Worm (Caenorhabditis elegans) whole organism, young adult: ENCODE results near the gene rsp-1.

ENCODE experiments used
- B0035.1 ChIP-seq: sonication (generic microtip); optimal IDR thresholded peaks from 2 replicates; lab custom pipeline; 2016; ENCODE audit warnings: missing genetic modification characterization, mild to moderate bottlenecking, missing compliant biosample characterization, missing genotype, missing genetic modification reagents
- B0336.3 ChIP-seq: fragments of 200-800 bp; sonication (Bioruptor generic); IDR thresholded peaks from 2 replicates; pipeline ENCODE4 v1.3.6; 2022; ENCODE audit warnings: missing genetic modification characterization, missing compliant biosample characterization
- C06A6.2 ChIP-seq: fragments of 200-800 bp; sonication (Bioruptor generic); conservative IDR thresholded peaks from 2 replicates; pipeline ENCODE4 v1.3.6; 2022; ENCODE audit warnings: missing genetic modification characterization, missing compliant biosample characterization
- C17E4.6 ChIP-seq: fragments of 200-800 bp; sonication (Bioruptor generic); IDR thresholded peaks from 2 replicates; pipeline ENCODE4 v1.3.6; 2022; ENCODE audit warnings: missing genetic modification reagents, missing genetic modification characterization, missing compliant biosample characterization
- D2030.7 ChIP-seq: fragments of 200-800 bp; sonication (Bioruptor generic); IDR thresholded peaks from 2 replicates; pipeline ENCODE4 v1.3.6; 2022; ENCODE audit warnings: missing genetic modification reagents, missing genetic modification characterization, missing compliant biosample characterization
- F22D6.2 ChIP-seq: sonication (generic microtip); optimal IDR thresholded peaks from 2 replicates; lab custom pipeline; 2016; ENCODE audit warnings: mild to moderate bottlenecking, missing genetic modification characterization, missing compliant biosample characterization
- F49E8.2 ChIP-seq: sonication (generic microtip); optimal IDR thresholded peaks from 3 replicates; lab custom pipeline; 2017; ENCODE audit warnings: missing genetic modification characterization, mild to moderate bottlenecking, missing compliant biosample characterization, antibody characterized with exemption, moderate library complexity; ENCODE audit not compliant: insufficient read depth
- F52B5.7 ChIP-seq: sonication (generic microtip); optimal IDR thresholded peaks from 2 replicates; lab custom pipeline; 2016; ENCODE audit warnings: mild to moderate bottlenecking, missing genetic modification characterization, missing compliant biosample characterization
- F55B11.4 ChIP-seq: sonication (generic microtip); optimal IDR thresholded peaks from 2 replicates; lab custom pipeline; 2016; ENCODE audit warnings: missing compliant biosample characterization, missing genetic modification characterization, borderline replicate concordance; ENCODE audit not compliant: insufficient read depth
- K11D2.4 ChIP-seq: fragments of 200-800 bp; sonication (Bioruptor generic); IDR thresholded peaks from 2 replicates; pipeline ENCODE4 v1.3.6; 2022; ENCODE audit warnings: missing genetic modification reagents, missing genetic modification characterization, missing compliant biosample characterization
- Y53F4B.3 ChIP-seq: fragments of 200-800 bp; sonication (Bioruptor generic); IDR thresholded peaks from 2 replicates; pipeline ENCODE4 v1.3.6; 2022; ENCODE audit warnings: missing genetic modification reagents, missing genetic modification characterization, missing compliant biosample characterization
- Y53G8AR.9 ChIP-seq: fragments of 200-800 bp; sonication (Bioruptor generic); conservative IDR thresholded peaks from 2 replicates; pipeline ENCODE4 v1.3.6; 2022; ENCODE audit warnings: missing genetic modification reagents, missing genetic modification characterization, missing compliant biosample characterization
- Y79H2A.3 ChIP-seq: fragments of 200-800 bp; sonication (Bioruptor generic); conservative IDR thresholded peaks from 2 replicates; pipeline ENCODE4 v1.3.6; 2022; ENCODE audit warnings: missing genetic modification reagents, missing genetic modification characterization, missing compliant biosample characterization
- Y95B8A.8 ChIP-seq: fragments of 200-800 bp; sonication (Bioruptor generic); IDR thresholded peaks from 2 replicates; pipeline ENCODE4 v1.3.6; 2022; ENCODE audit warnings: missing genetic modification reagents, missing genetic modification characterization, missing compliant biosample characterization
- ZK185.1 ChIP-seq: sonication (generic microtip); optimal IDR thresholded peaks from 2 replicates; lab custom pipeline; 2016; ENCODE audit warnings: mild to moderate bottlenecking, missing genetic modification characterization, missing compliant biosample characterization; ENCODE audit not compliant: poor library complexity, severe bottlenecking
- akir-1 ChIP-seq: fragments of 200-800 bp; sonication (Bioruptor generic); optimal IDR thresholded peaks from 2 replicates; lab custom pipeline; 2018; ENCODE audit warnings: mild to moderate bottlenecking, missing genetic modification characterization, moderate library complexity, missing compliant biosample characterization
- ama-1 ChIP-seq, 3 experiments: fragments of 150-350 bp in 1 of 3; sonication (generic microtip) in 2 of 3; optimal IDR thresholded peaks; 2 replicates each; lab custom pipeline; 2014 to 2018; ENCODE audit warnings: missing biosample characterization in 2 of 3, missing genetic modification characterization in 2 of 3, missing genetic modification reagents in 2 of 3
- attf-5 ChIP-seq: fragments of 200-800 bp; sonication (Bioruptor generic); optimal IDR thresholded peaks from 2 replicates; lab custom pipeline; 2018; ENCODE audit warnings: mild to moderate bottlenecking, missing genetic modification characterization, missing compliant biosample characterization
- cebp-1 ChIP-seq, 2 experiments: fragments of 200-800 bp in 1 of 2; sonication (Bioruptor generic) in 1 of 2; sonication (generic microtip) in 1 of 2; IDR thresholded peaks in 1 of 2; optimal IDR thresholded peaks in 1 of 2; 2 replicates each; pipeline versions ENCODE4 v1.3.6 to Lab custom; 2017 to 2022; ENCODE audit warnings: missing compliant biosample characterization in 2 of 2, missing genetic modification characterization in 2 of 2, mild to moderate bottlenecking in 1 of 2, missing genetic modification reagents in 1 of 2, moderate library complexity in 1 of 2
- ceh-27 ChIP-seq: fragments of 200-800 bp; sonication (Bioruptor generic); optimal IDR thresholded peaks from 2 replicates; lab custom pipeline; 2018; ENCODE audit warnings: mild to moderate bottlenecking, missing genetic modification characterization, moderate library complexity, missing compliant biosample characterization
- ceh-79 ChIP-seq: sonication (generic microtip); optimal IDR thresholded peaks from 2 replicates; lab custom pipeline; 2017; ENCODE audit warnings: mild to moderate bottlenecking, missing genetic modification characterization, missing compliant biosample characterization
- dpl-1 ChIP-seq: fragments of 150-350 bp; optimal IDR thresholded peaks from 2 replicates; lab custom pipeline; 2014; ENCODE audit warnings: missing biosample characterization, missing genetic modification reagents, missing genetic modification characterization
- egrh-3 ChIP-seq: fragments of 200-800 bp; sonication (Bioruptor generic); IDR thresholded peaks from 2 replicates; pipeline ENCODE4 v1.3.6; 2022; ENCODE audit warnings: missing genetic modification reagents, missing genetic modification characterization, missing compliant biosample characterization
- ets-4 ChIP-seq: fragments of 200-800 bp; sonication (Bioruptor generic); optimal IDR thresholded peaks from 2 replicates; lab custom pipeline; 2018; ENCODE audit warnings: mild to moderate bottlenecking, missing genetic modification characterization, missing compliant biosample characterization
- hlh-12 ChIP-seq: sonication (generic microtip); optimal IDR thresholded peaks from 2 replicates; lab custom pipeline; 2016; ENCODE audit warnings: missing genetic modification characterization, missing compliant biosample characterization
- hlh-26 ChIP-seq: fragments of 200-800 bp; sonication (Bioruptor generic); conservative IDR thresholded peaks from 2 replicates; pipeline ENCODE4 v1.3.6; 2022; ENCODE audit warnings: missing genetic modification reagents, missing genetic modification characterization, missing compliant biosample characterization
- hmg-1.2 ChIP-seq: fragments of 200-800 bp; sonication (Bioruptor generic); IDR thresholded peaks from 2 replicates; pipeline ENCODE4 v1.3.6; 2022; ENCODE audit warnings: missing genetic modification reagents, missing genetic modification characterization, missing compliant biosample characterization
- hsf-1 ChIP-seq: fragments of 200-800 bp; sonication (Bioruptor generic); IDR thresholded peaks from 2 replicates; pipeline ENCODE4 v1.3.6; 2022; ENCODE audit warnings: missing genetic modification reagents, missing genetic modification characterization, missing compliant biosample characterization
- let-526 ChIP-seq: fragments of 200-800 bp; sonication (Bioruptor generic); IDR thresholded peaks from 2 replicates; pipeline ENCODE4 v1.3.6; 2022; ENCODE audit warnings: missing genetic modification reagents, missing genetic modification characterization, missing compliant biosample characterization
- lin-26 ChIP-seq: fragments of 200-800 bp; sonication (Bioruptor generic); IDR thresholded peaks from 2 replicates; pipeline ENCODE4 v1.3.6; 2022; ENCODE audit warnings: missing genetic modification reagents, missing genetic modification characterization, missing compliant biosample characterization
- lin-40 ChIP-seq: sonication (generic microtip); optimal IDR thresholded peaks from 2 replicates; lab custom pipeline; 2016; ENCODE audit warnings: missing genetic modification characterization, mild to moderate bottlenecking, missing compliant biosample characterization, missing genotype, missing genetic modification reagents
- lir-1 ChIP-seq: fragments of 200-800 bp; sonication (Bioruptor generic); conservative IDR thresholded peaks from 2 replicates; pipeline ENCODE4 v1.3.6; 2022; ENCODE audit warnings: missing genetic modification reagents, missing genetic modification characterization, missing compliant biosample characterization
- lsy-27 ChIP-seq: sonication (generic microtip); optimal IDR thresholded peaks from 2 replicates; lab custom pipeline; 2017; ENCODE audit warnings: missing genetic modification characterization, mild to moderate bottlenecking, missing compliant biosample characterization, antibody characterized with exemption, missing genotype, borderline replicate concordance; ENCODE audit not compliant: insufficient read depth
- madf-6 ChIP-seq: fragments of 200-800 bp; sonication (Bioruptor generic); IDR thresholded peaks from 2 replicates; pipeline ENCODE4 v1.3.6; 2022; ENCODE audit warnings: missing genetic modification reagents, missing genetic modification characterization, missing compliant biosample characterization
- mcd-1 ChIP-seq: fragments of 200-800 bp; sonication (Bioruptor generic); IDR thresholded peaks from 2 replicates; pipeline ENCODE4 v1.3.6; 2022; ENCODE audit warnings: missing genetic modification reagents, missing genetic modification characterization, missing compliant biosample characterization
- nhr-120 ChIP-seq: fragments of 200-800 bp; sonication (Bioruptor generic); IDR thresholded peaks from 2 replicates; pipeline ENCODE4 v1.3.6; 2022; ENCODE audit warnings: missing genetic modification characterization, missing compliant biosample characterization
- nhr-90 ChIP-seq: sonication (generic microtip); optimal IDR thresholded peaks from 2 replicates; lab custom pipeline; 2016; ENCODE audit warnings: missing genotype, mild to moderate bottlenecking, missing genetic modification characterization, missing compliant biosample characterization
- sea-2 ChIP-seq: fragments of 200-800 bp; sonication (Bioruptor generic); IDR thresholded peaks from 2 replicates; pipeline ENCODE4 v1.3.6; 2022; ENCODE audit warnings: missing genetic modification characterization, missing compliant biosample characterization
- snpc-1.3 ChIP-seq: sonication (generic microtip); optimal IDR thresholded peaks from 2 replicates; lab custom pipeline; 2017; ENCODE audit warnings: missing genetic modification characterization, mild to moderate bottlenecking, missing compliant biosample characterization, antibody characterized with exemption, moderate library complexity, missing genotype, missing genetic modification reagents; ENCODE audit not compliant: insufficient read depth
- snpc-3.4 ChIP-seq: sonication (generic microtip); optimal IDR thresholded peaks from 2 replicates; lab custom pipeline; 2017; ENCODE audit warnings: missing genetic modification characterization, mild to moderate bottlenecking, missing compliant biosample characterization, antibody characterized with exemption, moderate library complexity, missing genotype, missing genetic modification reagents
- snpc-4 ChIP-seq, 5 experiments: fragments of 150-350 bp in 1 of 5; sonication (generic microtip) in 4 of 5; optimal IDR thresholded peaks; 2 replicates each; lab custom pipeline; 2014 to 2018; ENCODE audit warnings: missing genetic modification characterization in 5 of 5, missing biosample characterization in 3 of 5, antibody characterized with exemption in 2 of 5, mild to moderate bottlenecking in 2 of 5, missing compliant biosample characterization in 2 of 5, missing genotype in 2 of 5, moderate library complexity in 2 of 5, missing genetic modification reagents in 1 of 5
- somi-1 ChIP-seq: fragments of 200-800 bp; sonication (Bioruptor generic); optimal IDR thresholded peaks from 2 replicates; lab custom pipeline; 2018; ENCODE audit warnings: mild to moderate bottlenecking, missing genetic modification characterization, missing compliant biosample characterization
- unc-130 ChIP-seq: sonication (generic microtip); optimal IDR thresholded peaks from 2 replicates; lab custom pipeline; 2016; ENCODE audit warnings: missing genetic modification reagents, missing genetic modification characterization, missing compliant biosample characterization
- xnd-1 ChIP-seq: sonication (generic microtip); optimal IDR thresholded peaks from 2 replicates; lab custom pipeline; 2016; ENCODE audit warnings: missing genotype, missing genetic modification reagents, missing genetic modification characterization, missing compliant biosample characterization
- zfh-2 ChIP-seq: fragments of 200-800 bp; sonication (Bioruptor generic); conservative IDR thresholded peaks from 2 replicates; pipeline ENCODE4 v1.3.6; 2022; ENCODE audit warnings: missing genetic modification reagents, missing genetic modification characterization, missing compliant biosample characterization

rsp-1 gene

ce11 chrII:11453025-11453424 lies at the start of gene rsp-1:
Gene rsp-1 (plus strand): TSS chrII:11453362.
- TF ChIP-seq hsf-1 (GFP tag; lab: Robert Waterston, UW) (peak; percentile 12; the same call in 1 of the 2 replicates), zfh-2 (GFP tag; lab: Robert Waterston, UW) (peak; percentile 74), Y53F4B.3 (GFP tag; lab: Robert Waterston, UW) (no peak), cebp-1 (GFP tag; IDR thresholded peaks at IDR 0.05; lab: Robert Waterston, UW) (peak; percentile 52), cebp-1 (tag; optimal IDR thresholded peaks at IDR 0.05; lab: Kevin White, UChicago) (peak; percentile 89), nhr-120 (GFP tag; lab: Robert Waterston, UW) (no peak), B0035.1 (peak; percentile 14), snpc-1.3 (tag; lab: Kevin White, UChicago) (peak; percentile 72), attf-5 (GFP tag; lab: Kevin White, UChicago) (peak; percentile 98), hlh-12 (no peak), madf-6 (GFP tag; lab: Robert Waterston, UW) (peak; percentile 84), ets-4 (GFP tag; lab: Kevin White, UChicago) (peak; percentile 40), ceh-27 (GFP tag; lab: Kevin White, UChicago) (peak; percentile 85), ama-1 (optimal IDR thresholded peaks at IDR 0.05; lab: Kevin White, UChicago) (no peak), ama-1 (GFP tag; optimal IDR thresholded peaks at IDR 0.05; lab: Kevin White, UChicago) (no peak), hmg-1.2 (GFP tag; lab: Robert Waterston, UW) (peak; percentile 61), F55B11.4 (tag; lab: Kevin White, UChicago) (no peak), xnd-1 (peak; percentile 46), snpc-3.4 (tag; lab: Kevin White, UChicago) (peak; percentile 81), F22D6.2 (peak; percentile 27), K11D2.4 (peak; percentile 88), let-526 (GFP tag; lab: Robert Waterston, UW) (peak; percentile 79), Y79H2A.3 (GFP tag; lab: Robert Waterston, UW) (no peak), egrh-3 (GFP tag; lab: Robert Waterston, UW) (no peak), lin-26 (GFP tag; lab: Robert Waterston, UW) (no peak), somi-1 (peak; percentile 21), snpc-4 (GFP tag; optimal IDR thresholded peaks at IDR 0.05; lab: Kevin White, UChicago) (no peak), snpc-4 (tag; optimal IDR thresholded peaks at IDR 0.05; lab: Kevin White, UChicago) (peak; percentile 73 to 82 (median 80)), unc-130 (no peak), F49E8.2 (tag; lab: Kevin White, UChicago) (peak; percentile 53), sea-2 (GFP tag; lab: Robert Waterston, UW) (no peak), C06A6.2 (GFP tag; lab: Robert Waterston, UW) (peak; percentile 45; the same call in 1 of the 2 replicates), dpl-1 (GFP tag; lab: Kevin White, UChicago) (peak; percentile 56), ZK185.1 (tag; lab: Kevin White, UChicago) (peak; percentile 80), ceh-79 (no peak), nhr-90 (tag; lab: Kevin White, UChicago) (peak; percentile 23), hlh-26 (no peak), D2030.7 (GFP tag; lab: Robert Waterston, UW) (peak; percentile 77), lin-40 (tag; lab: Kevin White, UChicago) (peak; percentile 88), lsy-27 (tag; lab: Kevin White, UChicago) (no peak), akir-1 (GFP tag; lab: Kevin White, UChicago) (no peak), lir-1 (GFP tag; lab: Robert Waterston, UW) (0 out of 2 replicates have a peak, but pooled peaks have one; percentile 39), F52B5.7 (tag; lab: Kevin White, UChicago) (peak; percentile 16), Y95B8A.8 (GFP tag; lab: Robert Waterston, UW) (peak; percentile 93), Y53G8AR.9 (GFP tag; lab: Robert Waterston, UW) (peak; percentile 93), B0336.3 (GFP tag; lab: Robert Waterston, UW) (peak; percentile 83), mcd-1 (peak; percentile 90), C17E4.6 (GFP tag; lab: Robert Waterston, UW) (peak; percentile 69)
